Worm (Caenorhabditis elegans): ENCODE measurements around the gene dhhc-14.
"Not testable (repeated sequence)": the region's sequence is repeated elsewhere in the genome, so short reads cannot be mapped to it uniquely, and the experiment has no call there.

dhhc-14 gene

ce11 chrX:8521614-8522013 is 30.5 kb upstream of the dhhc-14 start, which contains the start of gene C03G5.14:
C03G5.14 (plus strand) TSS chrX:8521914.
- TF ChIP-seq madf-9 (GFP tag; conservative IDR thresholded peaks at IDR 0.05) (no peak), nhr-77 (tag; optimal IDR thresholded peaks at IDR 0.05) (no peak)

ce11 chrX:8523000-8523399 is 29.1 kb upstream of the dhhc-14 start:
- TF ChIP-seq dve-1 (tag; optimal IDR thresholded peaks at IDR 0.05; ENCODE audit: insufficient read depth) (no peak), spr-1 (tag; optimal IDR thresholded peaks at IDR 0.05) (no peak), hmg-1.1 (GFP tag; IDR thresholded peaks at IDR 0.05) (no peak), vab-7 (GFP tag; IDR thresholded peaks at IDR 0.05) (no peak), nhr-6 (tag; optimal IDR thresholded peaks at IDR 0.05) (no peak), ama-1 (optimal IDR thresholded peaks at IDR 0.05) (no peak), ceh-20 (GFP tag; IDR thresholded peaks at IDR 0.05) (no peak)

ce11 chrX:8527950-8528349 is 24.1 kb upstream of the dhhc-14 start, which contains the start of gene flp-5:
flp-5 (plus strand) TSS chrX:8528250.
- no peak for TF ChIP-seq fos-1 (tag; optimal IDR thresholded peaks at IDR 0.05)
- TF ChIP-seq ZK546.5 (tag; optimal IDR thresholded peaks at IDR 0.05) = no peak
- TF ChIP-seq T20F7.1 (GFP tag; optimal IDR thresholded peaks at IDR 0.05) = no peak
- no peak for TF ChIP-seq egl-27 (tag; optimal IDR thresholded peaks at IDR 0.05)
- TF ChIP-seq hlh-11 (tag; optimal IDR thresholded peaks at IDR 0.05) = no peak
- no peak for TF ChIP-seq egl-43 (GFP tag; IDR thresholded peaks at IDR 0.05)
- no peak for TF ChIP-seq php-3 (GFP tag; IDR thresholded peaks at IDR 0.05)
- no peak for TF ChIP-seq lsy-2 (tag; optimal IDR thresholded peaks at IDR 0.05)
- no peak for TF ChIP-seq nhr-111 (GFP tag; optimal IDR thresholded peaks at IDR 0.05)
- TF ChIP-seq lim-7 (GFP tag; IDR thresholded peaks at IDR 0.05) = no peak
- no peak for TF ChIP-seq pqm-1 (tag; optimal IDR thresholded peaks at IDR 0.05)
- TF ChIP-seq ama-1 (optimal IDR thresholded peaks at IDR 0.05) = no peak
- TF ChIP-seq daf-12 (tag; optimal IDR thresholded peaks at IDR 0.05) = no peak
- no peak for TF ChIP-seq ceh-82 (tag; optimal IDR thresholded peaks at IDR 0.05)
- TF ChIP-seq pha-4 (GFP tag; IDR thresholded peaks at IDR 0.05) = no peak
- no peak for TF ChIP-seq pha-4 (tag; optimal IDR thresholded peaks at IDR 0.05)
- TF ChIP-seq T26A8.4 (GFP tag; IDR thresholded peaks at IDR 0.05) = no peak
- TF ChIP-seq unc-130 (GFP tag; optimal IDR thresholded peaks at IDR 0.05) = no peak
- TF ChIP-seq zip-11 (GFP tag; IDR thresholded peaks at IDR 0.05) = no peak

ce11 chrX:8535006-8535405 is 17.1 kb upstream of the dhhc-14 start, which contains the start of gene nspc-1:
nspc-1 (minus strand) TSS chrX:8535106.
- not testable (repeated sequence) for TF ChIP-seq zip-11 (GFP tag; IDR thresholded peaks at IDR 0.05); Y5F2A.4 (GFP tag; optimal IDR thresholded peaks at IDR 0.05); hlh-11 (tag; optimal IDR thresholded peaks at IDR 0.05)

- TF ChIP-seq nhr-10 (tag; optimal IDR thresholded peaks at IDR 0.05) (no peak), ces-1 (GFP tag; optimal IDR thresholded peaks at IDR 0.05) (no peak), fos-1 (tag; optimal IDR thresholded peaks at IDR 0.05) (no peak), lin-15B (tag; optimal IDR thresholded peaks at IDR 0.05) (no peak), ztf-11 (tag; optimal IDR thresholded peaks at IDR 0.05) (no peak), lin-13 (GFP tag; optimal IDR thresholded peaks at IDR 0.05) (no peak)
These were observed 15.3 kb upstream of the dhhc-14 start, which contains the start of gene nspc-3 for ce11 chrX:8536791-8537190. nspc-3 (plus strand) TSS chrX:8537091.

DNA sequence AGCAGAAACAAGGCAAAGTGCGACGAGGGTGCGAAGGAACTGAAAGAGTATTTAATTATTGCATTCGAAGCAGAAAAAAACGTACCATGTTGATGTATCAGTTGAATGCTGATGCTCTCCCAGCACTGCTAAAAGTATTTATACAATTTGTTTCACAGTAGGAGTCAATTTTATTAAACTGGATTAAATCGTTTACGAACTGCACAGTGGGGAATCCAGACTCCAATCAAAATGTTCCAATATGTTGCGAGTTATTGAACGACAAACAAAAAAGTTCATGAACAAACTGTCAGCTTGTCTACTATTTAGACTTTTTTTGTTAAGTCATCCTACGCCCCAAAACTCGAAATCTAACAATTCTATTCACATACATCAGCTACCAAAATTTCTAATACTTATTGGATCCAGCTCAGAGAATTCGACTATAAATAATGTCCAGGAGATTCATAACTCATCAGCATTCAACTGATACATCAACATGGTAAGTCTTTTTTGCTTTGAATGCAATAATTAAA is 13.8 kb upstream of the dhhc-14 start, which contains the start of the genes nspc-4 and nspc-5:
Gene nspc-4, minus strand, starts transcription at position 101 of the 515 bp plus-strand sequence.
Gene nspc-5, plus strand, starts transcription at position 465 of the 515 bp plus-strand sequence.
- not testable (repeated sequence) for TF ChIP-seq Y48G9A.11 (GFP tag; IDR thresholded peaks at IDR 0.05); ceh-44 (GFP tag; IDR thresholded peaks at IDR 0.05); ceh-32 (tag; optimal IDR thresholded peaks at IDR 0.05; ENCODE audit: poor library complexity)
